Worm (Caenorhabditis elegans) whole organism, L4 larva: ENCODE data around the gene pmt-2.
A peak's percentile ranks its signal among the peaks of the same experiment; 100 is the strongest.
"Not testable (repeated sequence)": the region's sequence is repeated elsewhere in the genome, so short reads cannot be mapped to it uniquely, and the experiment has no call there.

Source experiments
- D1046.2 ChIP-seq: fragments of 200-800 bp; sonication (Bioruptor generic); IDR thresholded peaks from 2 replicates; pipeline ENCODE4 v1.3.6; 2022; ENCODE audit warnings: missing genetic modification characterization, missing compliant biosample characterization
- F26F4.8 ChIP-seq: fragments of 200-800 bp; sonication (Bioruptor generic); conservative IDR thresholded peaks from 2 replicates; pipeline ENCODE4 v1.3.6; 2022; ENCODE audit warnings: missing genetic modification characterization, missing compliant biosample characterization
- F44E2.7 ChIP-seq: fragments of 200-800 bp; sonication (Bioruptor generic); IDR thresholded peaks from 2 replicates; pipeline ENCODE4 v2.1.2; 2022; ENCODE audit warnings: missing genetic modification characterization, missing compliant biosample characterization
- R02D3.7 ChIP-seq: fragments of 150-350 bp; sonication (generic microtip); optimal IDR thresholded peaks from 3 replicates; lab custom pipeline; 2014; ENCODE audit warnings: missing biosample characterization, missing genetic modification characterization
- T26A8.4 ChIP-seq: fragments of 200-800 bp; sonication (Bioruptor generic); IDR thresholded peaks from 2 replicates; pipeline ENCODE4 v1.3.6; 2022; ENCODE audit warnings: missing genetic modification characterization, missing compliant biosample characterization
- Y48G9A.11 ChIP-seq: fragments of 200-800 bp; sonication (Bioruptor generic); IDR thresholded peaks from 2 replicates; pipeline ENCODE4 v1.3.6; 2022; ENCODE audit warnings: missing genetic modification reagents, missing genetic modification characterization, missing compliant biosample characterization
- Y5F2A.4 ChIP-seq: fragments of 200-800 bp; sonication (Bioruptor generic); optimal IDR thresholded peaks from 2 replicates; lab custom pipeline; 2018; ENCODE audit warnings: mild to moderate bottlenecking, missing genetic modification characterization, missing compliant biosample characterization
- Y75B8A.6 ChIP-seq: fragments of 200-800 bp; sonication (Bioruptor generic); IDR thresholded peaks from 2 replicates; pipeline ENCODE4 v1.3.6; 2022; ENCODE audit warnings: missing genetic modification reagents, missing genetic modification characterization, missing compliant biosample characterization
- ZK337.2 ChIP-seq: fragments of 200-800 bp; sonication (Bioruptor generic); IDR thresholded peaks from 2 replicates; pipeline ENCODE4 v1.3.6; 2022; ENCODE audit warnings: missing genetic modification reagents, missing genetic modification characterization, missing compliant biosample characterization
- ZK546.5 ChIP-seq, 2 experiments: sonication (generic microtip); optimal IDR thresholded peaks; 2 replicates each; lab custom pipeline; 2017; ENCODE audit warnings: missing biosample characterization in 2 of 2, missing genetic modification characterization in 2 of 2
- arid-1 ChIP-seq: fragments of 200-800 bp; sonication (Bioruptor generic); conservative IDR thresholded peaks from 2 replicates; pipeline ENCODE4 v1.3.6; 2022; ENCODE audit warnings: missing genetic modification reagents, missing genetic modification characterization, missing compliant biosample characterization
- ceh-44 ChIP-seq: fragments of 200-800 bp; sonication (Bioruptor generic); IDR thresholded peaks from 2 replicates; pipeline ENCODE4 v1.3.6; 2022; ENCODE audit warnings: missing genetic modification reagents, missing genetic modification characterization, missing compliant biosample characterization
- ceh-62 ChIP-seq: sonication (generic microtip); optimal IDR thresholded peaks from 2 replicates; lab custom pipeline; 2017; ENCODE audit warnings: missing biosample characterization, missing genetic modification characterization
- ces-1 ChIP-seq: fragments of 150-350 bp; sonication (generic microtip); optimal IDR thresholded peaks from 4 replicates; lab custom pipeline; 2014; ENCODE audit warnings: missing biosample characterization, missing genetic modification reagents, missing genetic modification characterization
- ctbp-1 ChIP-seq: fragments of 200-800 bp; sonication (Bioruptor generic); IDR thresholded peaks from 2 replicates; pipeline ENCODE4 v1.3.6; 2022; ENCODE audit warnings: missing genetic modification reagents, missing genetic modification characterization, missing compliant biosample characterization
- daf-16 ChIP-seq, 3 experiments: sonication (generic microtip); optimal IDR thresholded peaks; 2 replicates each; lab custom pipeline; 2016 to 2017; ENCODE audit warnings: missing genetic modification characterization in 3 of 3, missing genetic modification reagents in 3 of 3, mild to moderate bottlenecking in 2 of 3, missing compliant biosample characterization in 2 of 3, missing biosample characterization in 1 of 3, moderate library complexity in 1 of 3
- daf-8 ChIP-seq: fragments of 200-800 bp; sonication (Bioruptor generic); IDR thresholded peaks from 2 replicates; pipeline ENCODE4 v1.3.6; 2022; ENCODE audit warnings: missing genetic modification characterization, missing compliant biosample characterization
- dmd-8 ChIP-seq: fragments of 200-800 bp; sonication (Bioruptor generic); IDR thresholded peaks from 2 replicates; pipeline ENCODE4 v1.3.6; 2022; ENCODE audit warnings: missing genetic modification characterization, missing compliant biosample characterization
- dpl-1 ChIP-seq: fragments of 150-350 bp; optimal IDR thresholded peaks from 2 replicates; lab custom pipeline; 2014; ENCODE audit warnings: missing biosample characterization, missing genetic modification reagents, missing genetic modification characterization
- duxl-1 ChIP-seq: sonication (generic microtip); optimal IDR thresholded peaks from 2 replicates; lab custom pipeline; 2016; ENCODE audit warnings: mild to moderate bottlenecking, missing genetic modification characterization, moderate library complexity, missing compliant biosample characterization; ENCODE audit not compliant: poor library complexity
- dve-1 ChIP-seq: sonication (generic microtip); optimal IDR thresholded peaks from 2 replicates; lab custom pipeline; 2017; ENCODE audit warnings: antibody characterized with exemption, mild to moderate bottlenecking, missing genetic modification characterization, missing compliant biosample characterization; ENCODE audit not compliant: insufficient read depth
- egl-43 ChIP-seq: fragments of 200-800 bp; sonication (Bioruptor generic); IDR thresholded peaks from 2 replicates; pipeline ENCODE4 v1.3.6; 2022; ENCODE audit warnings: missing genetic modification reagents, missing genetic modification characterization, missing compliant biosample characterization
- gei-8 ChIP-seq: fragments of 200-800 bp; sonication (Bioruptor generic); optimal IDR thresholded peaks from 2 replicates; lab custom pipeline; 2018; ENCODE audit warnings: mild to moderate bottlenecking, missing genetic modification characterization, missing compliant biosample characterization
- hif-1 ChIP-seq, 2 experiments: sonication (generic microtip); optimal IDR thresholded peaks; 2 replicates each; lab custom pipeline; 2016 to 2017; ENCODE audit warnings: missing compliant biosample characterization in 2 of 2, missing genetic modification characterization in 2 of 2, missing genetic modification reagents in 2 of 2, missing genotype in 2 of 2, mild to moderate bottlenecking in 1 of 2
- hmg-1.1 ChIP-seq: fragments of 200-800 bp; sonication (Bioruptor generic); IDR thresholded peaks from 2 replicates; pipeline ENCODE4 v1.3.6; 2022; ENCODE audit warnings: missing genetic modification reagents, missing genetic modification characterization, missing compliant biosample characterization
- lim-7 ChIP-seq: fragments of 200-800 bp; sonication (Bioruptor generic); IDR thresholded peaks from 2 replicates; pipeline ENCODE4 v1.3.6; 2022; ENCODE audit warnings: missing genetic modification characterization, missing compliant biosample characterization
- lin-1 ChIP-seq: fragments of 200-800 bp; sonication (Bioruptor generic); IDR thresholded peaks from 2 replicates; pipeline ENCODE4 v1.3.6; 2022; ENCODE audit warnings: missing genetic modification reagents, missing genetic modification characterization, missing compliant biosample characterization
- lin-15B ChIP-seq: fragments of 150-350 bp; sonication (generic microtip); optimal IDR thresholded peaks from 3 replicates; lab custom pipeline; 2014; ENCODE audit warnings: missing biosample characterization, missing genetic modification characterization
- lin-39 ChIP-seq: fragments of 150-350 bp; optimal IDR thresholded peaks from 2 replicates; lab custom pipeline; 2014; ENCODE audit warnings: missing biosample characterization, missing genetic modification reagents, missing genetic modification characterization
- madf-5 ChIP-seq, 2 experiments: fragments of 200-800 bp; sonication (Bioruptor generic); IDR thresholded peaks; 2 replicates each; pipeline ENCODE4 v1.3.6; 2022; ENCODE audit warnings: missing compliant biosample characterization in 2 of 2, missing genetic modification characterization in 2 of 2
- madf-9 ChIP-seq: fragments of 200-800 bp; sonication (Bioruptor generic); conservative IDR thresholded peaks from 2 replicates; pipeline ENCODE4 v1.3.6; 2022; ENCODE audit warnings: missing genetic modification reagents, missing genetic modification characterization, missing compliant biosample characterization
- mdl-1 ChIP-seq, 2 experiments: fragments of 150-350 bp in 1 of 2; sonication (generic microtip) in 1 of 2; optimal IDR thresholded peaks; 2 replicates each; lab custom pipeline; 2014 to 2017; ENCODE audit warnings: missing biosample characterization in 2 of 2, missing genetic modification characterization in 2 of 2
- nhr-111 ChIP-seq: fragments of 200-800 bp; sonication (Bioruptor generic); optimal IDR thresholded peaks from 2 replicates; lab custom pipeline; 2018; ENCODE audit warnings: mild to moderate bottlenecking, missing genetic modification characterization, missing compliant biosample characterization
- nhr-237 ChIP-seq: sonication (generic microtip); optimal IDR thresholded peaks from 2 replicates; lab custom pipeline; 2017; ENCODE audit warnings: missing biosample characterization, missing genetic modification characterization
- nhr-41 ChIP-seq: fragments of 200-800 bp; sonication (Bioruptor generic); IDR thresholded peaks from 2 replicates; pipeline ENCODE4 v1.3.6; 2022; ENCODE audit warnings: missing genetic modification reagents, missing genetic modification characterization, missing compliant biosample characterization
- pha-4 ChIP-seq, 2 experiments: fragments of 150-350 bp in 1 of 2; fragments of 200-800 bp in 1 of 2; sonication (Bioruptor generic) in 1 of 2; IDR thresholded peaks in 1 of 2; optimal IDR thresholded peaks in 1 of 2; 2 replicates each; pipeline versions ENCODE4 v1.3.6 to Lab custom; 2014 to 2022; ENCODE audit warnings: missing genetic modification characterization in 2 of 2, missing genetic modification reagents in 2 of 2, missing biosample characterization in 1 of 2, missing compliant biosample characterization in 1 of 2
- php-3 ChIP-seq: fragments of 200-800 bp; sonication (Bioruptor generic); IDR thresholded peaks from 2 replicates; pipeline ENCODE4 v1.3.6; 2022; ENCODE audit warnings: missing genetic modification reagents, missing genetic modification characterization, missing compliant biosample characterization
- rbr-2 ChIP-seq: sonication (generic microtip); optimal IDR thresholded peaks from 2 replicates; lab custom pipeline; 2016; ENCODE audit warnings: missing genotype, missing genetic modification characterization, missing compliant biosample characterization
- saeg-2 ChIP-seq: fragments of 200-800 bp; sonication (Bioruptor generic); IDR thresholded peaks from 2 replicates; pipeline ENCODE4 v1.3.6; 2022; ENCODE audit warnings: missing genetic modification reagents, missing genetic modification characterization, missing compliant biosample characterization
- set-16 ChIP-seq: fragments of 200-800 bp; sonication (Bioruptor generic); IDR thresholded peaks from 2 replicates; pipeline ENCODE4 v1.3.6; 2022; ENCODE audit warnings: missing genetic modification reagents, missing genetic modification characterization, missing compliant biosample characterization
- skn-1 ChIP-seq: fragments of 150-350 bp; optimal IDR thresholded peaks from 2 replicates; lab custom pipeline; 2014; ENCODE audit warnings: missing biosample characterization, missing genetic modification characterization
- snpc-1.2 ChIP-seq: fragments of 200-800 bp; sonication (Bioruptor generic); IDR thresholded peaks from 2 replicates; pipeline ENCODE4 v1.3.6; 2022; ENCODE audit warnings: missing genetic modification reagents, missing genetic modification characterization, missing compliant biosample characterization
- snpc-4 ChIP-seq: fragments of 150-350 bp; optimal IDR thresholded peaks from 2 replicates; lab custom pipeline; 2014; ENCODE audit warnings: missing biosample characterization, missing genetic modification characterization
- zfp-2 ChIP-seq: sonication (generic microtip); optimal IDR thresholded peaks from 2 replicates; lab custom pipeline; 2016; ENCODE audit warnings: mild to moderate bottlenecking, missing genetic modification characterization, missing compliant biosample characterization
- zfp-3 ChIP-seq: fragments of 200-800 bp; sonication (Bioruptor generic); conservative IDR thresholded peaks from 2 replicates; pipeline ENCODE4 v1.3.6; 2022; ENCODE audit warnings: missing genetic modification reagents, missing genetic modification characterization, missing compliant biosample characterization
- zip-11 ChIP-seq: fragments of 200-800 bp; sonication (Bioruptor generic); IDR thresholded peaks from 2 replicates; pipeline ENCODE4 v1.3.6; 2022; ENCODE audit warnings: missing genetic modification characterization, missing compliant biosample characterization
- zip-2 ChIP-seq: fragments of 150-350 bp; optimal IDR thresholded peaks from 2 replicates; lab custom pipeline; 2014; ENCODE audit warnings: missing biosample characterization, missing genetic modification characterization
- ztf-11 ChIP-seq: fragments of 150-350 bp; optimal IDR thresholded peaks from 2 replicates; lab custom pipeline; 2014; ENCODE audit warnings: missing biosample characterization, missing genetic modification characterization

Gene pmt-2

DNA sequence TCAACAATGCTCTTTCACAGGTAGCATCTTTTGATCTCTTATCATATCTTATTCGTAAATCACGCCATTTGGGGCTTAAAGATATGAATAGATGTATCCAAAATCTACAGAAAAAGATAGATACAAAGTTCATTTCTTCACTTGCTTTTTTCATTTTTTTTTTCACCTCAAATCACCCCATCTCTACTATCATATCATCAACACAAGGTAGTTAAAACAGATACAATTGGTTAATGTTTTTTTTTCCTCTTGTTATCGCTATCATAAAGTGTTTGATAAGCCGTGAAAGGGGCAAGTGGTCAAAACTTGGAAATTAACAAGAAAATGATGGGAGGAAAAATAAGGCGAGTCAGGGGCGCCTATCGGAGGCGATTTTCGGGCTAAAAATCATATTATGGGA, 1.9 kb downstream of the pmt-2 start (continued):
- TF ChIP-seq daf-16 (GFP tag; optimal IDR thresholded peaks at IDR 0.05; lab: Kevin White, UChicago), result no peak
- peak; percentile 74 for TF ChIP-seq daf-16 (tag; optimal IDR thresholded peaks at IDR 0.05; lab: Kevin White, UChicago)
- TF ChIP-seq snpc-4, result no peak
- TF ChIP-seq duxl-1 (tag; lab: Kevin White, UChicago), result no peak
- no peak for TF ChIP-seq F26F4.8 (GFP tag; lab: Robert Waterston, UW)
- TF ChIP-seq R02D3.7 (tag; lab: Kevin White, UChicago), result no peak
- no peak for TF ChIP-seq ZK546.5 (tag; optimal IDR thresholded peaks at IDR 0.05; lab: Kevin White, UChicago)
- TF ChIP-seq saeg-2 (GFP tag; lab: Robert Waterston, UW), result no peak
- no peak for TF ChIP-seq ceh-62
- TF ChIP-seq daf-8, result no peak
- TF ChIP-seq Y5F2A.4 (GFP tag; lab: Kevin White, UChicago), result no peak
- no peak for TF ChIP-seq nhr-237 (tag; lab: Kevin White, UChicago)
- TF ChIP-seq zip-2 (tag; lab: Kevin White, UChicago), result no peak
- no peak for TF ChIP-seq Y48G9A.11 (GFP tag; lab: Robert Waterston, UW)
- TF ChIP-seq ZK337.2 (GFP tag; lab: Robert Waterston, UW), result no peak
- no peak for TF ChIP-seq lin-39 (tag; lab: Kevin White, UChicago)
- TF ChIP-seq ceh-44 (GFP tag; lab: Robert Waterston, UW), result no peak
- no peak for TF ChIP-seq arid-1
- TF ChIP-seq ces-1, result no peak
- TF ChIP-seq dmd-8 (GFP tag; lab: Robert Waterston, UW), result no peak
- no peak for TF ChIP-seq hif-1 (tag; optimal IDR thresholded peaks at IDR 0.05; lab: Kevin White, UChicago)
- 0 out of 2 replicates have a peak, but pooled peaks have one; percentile 19 for TF ChIP-seq lin-1 (GFP tag; lab: Robert Waterston, UW)
- TF ChIP-seq zfp-2 (tag; lab: Kevin White, UChicago), result no peak
- TF ChIP-seq php-3 (GFP tag; lab: Robert Waterston, UW), result peak; percentile 53; the same call in 1 of the 2 replicates
- no peak for TF ChIP-seq nhr-111
- no peak for TF ChIP-seq zip-11 (GFP tag; lab: Robert Waterston, UW)
- TF ChIP-seq dve-1 (tag; lab: Kevin White, UChicago), result peak; percentile 73
- TF ChIP-seq ctbp-1 (GFP tag; lab: Robert Waterston, UW), result no peak
- TF ChIP-seq zfp-3 (GFP tag; lab: Robert Waterston, UW), result no peak
- no peak for TF ChIP-seq mdl-1 (tag; optimal IDR thresholded peaks at IDR 0.05; lab: Kevin White, UChicago)
- TF ChIP-seq ztf-11 (tag; lab: Kevin White, UChicago), result no peak
- TF ChIP-seq hmg-1.1 (GFP tag; lab: Robert Waterston, UW), result no peak
- TF ChIP-seq D1046.2 (GFP tag; lab: Robert Waterston, UW), result no peak
- no peak for TF ChIP-seq rbr-2 (tag; lab: Kevin White, UChicago)
- no peak for TF ChIP-seq dpl-1 (GFP tag; lab: Kevin White, UChicago)
- TF ChIP-seq madf-5 (GFP tag; IDR thresholded peaks at IDR 0.05; lab: Robert Waterston, UW), result no peak
- TF ChIP-seq lin-15B (tag; lab: Kevin White, UChicago), result no peak
- TF ChIP-seq lim-7 (GFP tag; lab: Robert Waterston, UW), result no peak
- no peak for TF ChIP-seq gei-8 (GFP tag; lab: Kevin White, UChicago)
- TF ChIP-seq skn-1, result no peak

DNA sequence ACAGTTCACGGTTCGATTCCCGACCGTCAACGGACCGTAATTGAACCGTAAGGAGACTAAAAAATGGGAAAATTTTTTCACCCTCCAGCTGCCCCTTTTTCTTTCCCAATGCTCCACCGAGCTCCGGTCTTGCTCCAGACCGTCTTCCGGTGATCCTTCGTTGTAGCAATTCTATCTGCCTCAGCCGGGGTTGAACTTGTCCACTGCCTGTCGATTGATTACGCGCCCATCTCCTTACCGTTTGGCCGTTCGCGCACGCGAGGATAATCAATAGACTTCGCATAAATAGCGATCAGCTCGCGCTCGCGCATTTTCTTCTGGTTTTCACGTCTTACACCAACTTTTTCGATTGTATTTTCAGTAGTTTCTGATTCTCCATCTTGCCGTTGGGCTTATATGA, 4.4 kb downstream of the pmt-2 start:
- peak; percentile 90; the same call in 1 of the 2 replicates for TF ChIP-seq F26F4.8 (GFP tag; lab: Robert Waterston, UW)
- peak; percentile 50; the same call in 1 of the 2 replicates for TF ChIP-seq php-3 (GFP tag; lab: Robert Waterston, UW)
- TF ChIP-seq snpc-1.2, result peak; percentile 82
- 0 out of 2 replicates have a peak, but pooled peaks have one; percentile 21 for TF ChIP-seq zfp-3 (GFP tag; lab: Robert Waterston, UW)
- peak; percentile 80 for TF ChIP-seq lim-7 (GFP tag; lab: Robert Waterston, UW)
- TF ChIP-seq pha-4 (GFP tag; IDR thresholded peaks at IDR 0.05; lab: Robert Waterston, UW), result peak; percentile 79
- TF ChIP-seq pha-4 (tag; optimal IDR thresholded peaks at IDR 0.05; lab: Kevin White, UChicago), result not testable (repeated sequence)
- 0 out of 2 replicates have a peak, but pooled peaks have one; percentile 22 for TF ChIP-seq T26A8.4 (GFP tag; lab: Robert Waterston, UW)
- TF ChIP-seq ctbp-1 (GFP tag; lab: Robert Waterston, UW), result 0 out of 2 replicates have a peak, but pooled peaks have one; percentile 42
- TF ChIP-seq F44E2.7, result peak; percentile 87; the same call in 1 of the 2 replicates
- peak; percentile 96 for TF ChIP-seq dmd-8 (GFP tag; lab: Robert Waterston, UW)
- TF ChIP-seq madf-9 (GFP tag; lab: Robert Waterston, UW), result peak; percentile 58; the same call in 1 of the 2 replicates
- TF ChIP-seq nhr-41 (GFP tag; lab: Robert Waterston, UW), result peak; percentile 64; the same call in 1 of the 2 replicates
- TF ChIP-seq ceh-44 (GFP tag; lab: Robert Waterston, UW), result peak; percentile 78
- TF ChIP-seq Y75B8A.6, result 0 out of 2 replicates have a peak, but pooled peaks have one; percentile 32
- TF ChIP-seq set-16 (GFP tag; lab: Robert Waterston, UW), result peak; percentile 58
- peak; percentile 95 for TF ChIP-seq egl-43 (GFP tag; lab: Robert Waterston, UW)
- TF ChIP-seq daf-8, result 0 out of 2 replicates have a peak, but pooled peaks have one; percentile 29
- TF ChIP-seq ZK337.2 (GFP tag; lab: Robert Waterston, UW), result peak; percentile 64; the same call in 1 of the 2 replicates
